Worm (Caenorhabditis elegans): ENCODE measurements around the gene rpl-32.

The rpl-32 gene

DNA sequence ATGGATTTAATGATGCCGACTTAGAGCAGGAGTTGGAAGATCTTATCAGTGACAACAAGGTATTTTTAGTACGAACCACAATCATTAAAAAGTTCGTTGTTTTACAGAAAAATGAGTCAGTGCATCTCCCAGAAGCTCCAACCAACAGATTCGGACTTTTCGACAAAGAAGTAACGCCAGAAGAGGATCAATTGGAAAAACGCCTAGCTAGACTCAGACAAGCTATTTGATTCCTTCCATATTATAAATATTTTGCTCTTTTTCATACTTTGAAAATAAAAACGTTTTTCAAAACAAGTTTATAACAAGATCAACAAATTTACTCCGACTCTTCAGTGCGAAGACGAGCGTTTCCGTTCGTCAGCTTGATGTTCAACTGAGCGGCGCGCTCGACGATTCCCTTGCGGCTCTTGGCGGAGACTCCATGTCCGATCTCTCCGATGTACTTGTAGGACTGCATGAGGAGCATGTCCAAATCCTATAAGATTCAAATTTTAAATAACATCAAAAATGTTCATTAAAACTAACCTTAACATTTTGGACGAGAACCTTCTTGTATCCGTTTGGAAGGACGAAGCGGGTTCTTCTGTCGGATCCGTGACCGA lies 568 bp downstream of the rpl-32 start (continued):
- TF ChIP-seq hmg-1.2 (GFP tag; IDR thresholded peaks at IDR 0.05) (peak; percentile 41; the same call in 1 of the 2 replicates), ceh-91 (GFP tag; IDR thresholded peaks at IDR 0.05) (0 out of 2 replicates have a peak, but pooled peaks have one; percentile 18), ztf-25 (GFP tag; IDR thresholded peaks at IDR 0.05) (no peak), Y56A3A.18 (GFP tag; IDR thresholded peaks at IDR 0.05) (peak; percentile 81; the same call in 1 of the 2 replicates), lin-40 (tag; optimal IDR thresholded peaks at IDR 0.05) (no peak), F23B12.7 (tag; optimal IDR thresholded peaks at IDR 0.05; ENCODE audit: insufficient read depth) (no peak), zfh-2 (GFP tag; conservative IDR thresholded peaks at IDR 0.05) (peak; percentile 42; the same call in 1 of the 2 replicates), attf-6 (GFP tag; IDR thresholded peaks at IDR 0.05) (peak; percentile 83), B0035.1 (tag; optimal IDR thresholded peaks at IDR 0.05) (peak; percentile 13), rcor-1 (GFP tag; IDR thresholded peaks at IDR 0.05) (peak; percentile 84), snpc-1.3 (tag; optimal IDR thresholded peaks at IDR 0.05; ENCODE audit: insufficient read depth) (peak; percentile 74), tlf-1 (GFP tag; optimal IDR thresholded peaks at IDR 0.05) (peak; percentile 80), Y53G8AR.9 (GFP tag; conservative IDR thresholded peaks at IDR 0.05) (peak; percentile 84), ztf-18 (tag; optimal IDR thresholded peaks at IDR 0.05) (no peak), tbp1 (GFP tag; optimal IDR thresholded peaks at IDR 0.05) (peak; percentile 60), rpc-1 (optimal IDR thresholded peaks at IDR 0.05) (no peak), rpc-1 (tag; optimal IDR thresholded peaks at IDR 0.05) (no peak), xnd-1 (tag; optimal IDR thresholded peaks at IDR 0.05) (peak; percentile 37), Y79H2A.3 (GFP tag; conservative IDR thresholded peaks at IDR 0.05) (no peak), lsl-1 (GFP tag; optimal IDR thresholded peaks at IDR 0.05) (peak; percentile 57), athp-1 (tag; optimal IDR thresholded peaks at IDR 0.05) (peak; percentile 81), pha-4 (tag; optimal IDR thresholded peaks at IDR 0.05) (no peak), hsf-1 (GFP tag; IDR thresholded peaks at IDR 0.05) (peak; percentile 79), nfyb-1 (GFP tag; IDR thresholded peaks at IDR 0.05) (peak; percentile 71), ceh-100 (GFP tag; IDR thresholded peaks at IDR 0.05) (peak; percentile 60; the same call in 1 of the 2 replicates), hmg-20 (GFP tag; IDR thresholded peaks at IDR 0.05) (no peak), Y95B8A.8 (GFP tag; IDR thresholded peaks at IDR 0.05) (peak; percentile 44; the same call in 1 of the 2 replicates), F49E8.2 (tag; optimal IDR thresholded peaks at IDR 0.05; ENCODE audit: insufficient read depth) (peak; percentile 87), F22D6.2 (tag; optimal IDR thresholded peaks at IDR 0.05) (no peak), Y53F4B.3 (GFP tag; IDR thresholded peaks at IDR 0.05) (no peak), sea-2 (GFP tag; IDR thresholded peaks at IDR 0.05) (no peak), nhr-90 (tag; optimal IDR thresholded peaks at IDR 0.05) (peak; percentile 29), him-1 (tag; optimal IDR thresholded peaks at IDR 0.05) (peak; percentile 36), dpl-1 (GFP tag; optimal IDR thresholded peaks at IDR 0.05) (no peak), lin-26 (GFP tag; IDR thresholded peaks at IDR 0.05) (peak; percentile 87), fkh-3 (tag; optimal IDR thresholded peaks at IDR 0.05) (no peak), efl-1 (GFP tag; optimal IDR thresholded peaks at IDR 0.05) (no peak), C17E4.6 (GFP tag; IDR thresholded peaks at IDR 0.05) (peak; percentile 72), mxl-1 (tag; optimal IDR thresholded peaks at IDR 0.05) (no peak), die-1 (tag; optimal IDR thresholded peaks at IDR 0.05) (peak; percentile 55), Y67H2A.10 (GFP tag; conservative IDR thresholded peaks at IDR 0.05) (no peak), ceh-40 (GFP tag; IDR thresholded peaks at IDR 0.05) (0 out of 2 replicates have a peak, but pooled peaks have one; percentile 27), madf-3 (GFP tag; IDR thresholded peaks at IDR 0.05) (peak; percentile 77; the same call in 1 of the 2 replicates), F57A8.1 (GFP tag; optimal IDR thresholded peaks at IDR 0.05) (no peak), somi-1 (GFP tag; optimal IDR thresholded peaks at IDR 0.05) (peak; percentile 32), madf-6 (GFP tag; IDR thresholded peaks at IDR 0.05) (peak; percentile 82), aptf-3 (GFP tag; IDR thresholded peaks at IDR 0.05) (no peak), dox-1 (GFP tag; IDR thresholded peaks at IDR 0.05) (peak; percentile 58)
